Worm (Caenorhabditis elegans): ENCODE measurements around the gene nspb-11.

DNA sequence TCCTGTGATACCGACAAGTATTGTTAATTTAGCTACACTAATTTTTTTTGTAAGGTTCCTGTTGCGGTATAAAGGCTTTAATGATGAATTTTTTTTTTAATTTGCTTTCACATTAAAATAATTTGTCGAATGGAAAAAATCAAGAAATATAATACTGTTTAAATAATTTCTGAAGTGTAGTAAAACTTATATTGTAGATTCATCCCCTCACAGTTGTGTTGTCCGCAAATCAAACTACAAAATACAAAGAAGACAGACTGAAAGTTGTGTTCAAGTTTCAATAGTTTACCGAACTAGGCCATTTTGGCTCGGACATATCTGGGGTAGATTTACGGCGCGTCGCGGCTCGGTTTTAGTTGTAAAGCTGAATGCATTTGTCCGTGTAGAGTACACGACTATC lies 9.8 kb upstream of the nspb-11 start:
- no peak for TF ChIP-seq W03F9.2 (tag; optimal IDR thresholded peaks at IDR 0.05)
- no peak for TF ChIP-seq dao-5 (tag; optimal IDR thresholded peaks at IDR 0.05)
- no peak for TF ChIP-seq him-1 (tag; optimal IDR thresholded peaks at IDR 0.05)
